Worm (Caenorhabditis elegans) whole organism, L4/young adult: ENCODE results near the gene Y57G11C.36.

Experiments
- W03F9.2 ChIP-seq: fragments of 150-350 bp; optimal IDR thresholded peaks from 2 replicates; lab custom pipeline; 2014; ENCODE audit warnings: missing biosample characterization, missing genetic modification characterization
- dao-5 ChIP-seq: sonication (generic microtip); optimal IDR thresholded peaks from 2 replicates; lab custom pipeline; 2016; ENCODE audit warnings: missing genotype, missing genetic modification characterization, moderate library complexity, missing compliant biosample characterization
- him-1 ChIP-seq: sonication (generic microtip); optimal IDR thresholded peaks from 2 replicates; lab custom pipeline; 2016; ENCODE audit warnings: missing genotype, missing genetic modification reagents, missing genetic modification characterization, missing compliant biosample characterization

ce11 chrIV:14771325-14771724, 2.3 kb downstream of the Y57G11C.36 start, which contains the start of gene degl-1:
- TF ChIP-seq him-1 (tag; lab: Kevin White, UChicago) (no peak), dao-5 (tag; lab: Kevin White, UChicago) (no peak), W03F9.2 (tag; lab: Kevin White, UChicago) (no peak)
